Fruit fly (Drosophila melanogaster) whole organism, embryonic: Measurements from ENCODE around the gene CG32313.
A peak's percentile ranks its signal among the peaks of the same experiment; 100 is the strongest.

Source experiments
- Adf1 ChIP-seq: fragments of 200-800 bp; sonication (Bioruptor generic); IDR thresholded peaks from 2 replicates; pipeline ENCODE4 v1.3.6; 2022; ENCODE audit warnings: missing biosample characterization, missing genetic modification characterization
- Aef1 ChIP-seq: fragments of 200-800 bp; sonication (Bioruptor generic); IDR thresholded peaks from 3 replicates; pipeline ENCODE4 v1.3.6; 2022; ENCODE audit warnings: missing biosample characterization, missing genetic modification characterization
- B-H1 ChIP-seq: fragments of 200-800 bp; sonication (Bioruptor generic); IDR thresholded peaks from 3 replicates; pipeline ENCODE4 v1.3.6; 2022; ENCODE audit warnings: missing biosample characterization, missing genetic modification characterization
- BtbVII ChIP-seq: fragments of 200-800 bp; sonication (Bioruptor generic); optimal IDR thresholded peaks from 3 replicates; lab custom pipeline; 2017; ENCODE audit warnings: missing biosample characterization, mild to moderate bottlenecking, missing genetic modification characterization
- CG10147 ChIP-seq: fragments of 200-800 bp; sonication (Bioruptor generic); optimal IDR thresholded peaks from 2 replicates; lab custom pipeline; 2019; ENCODE audit warnings: missing biosample characterization, mild to moderate bottlenecking, missing genetic modification characterization, moderate library complexity
- CG10209 ChIP-seq: fragments of 200-800 bp; sonication (Bioruptor generic); optimal IDR thresholded peaks from 3 replicates; lab custom pipeline; 2017; ENCODE audit warnings: missing biosample characterization, mild to moderate bottlenecking, missing genetic modification characterization, missing genetic modification reagents
- CG10654 ChIP-seq: fragments of 200-800 bp; sonication (Bioruptor generic); optimal IDR thresholded peaks from 2 replicates; lab custom pipeline; 2016; ENCODE audit warnings: missing biosample characterization, missing genetic modification characterization
- CG11695 ChIP-seq: fragments of 200-800 bp; sonication (Bioruptor generic); IDR thresholded peaks from 3 replicates; pipeline ENCODE4 v1.3.6; 2022; ENCODE audit warnings: missing biosample characterization, missing genetic modification characterization
- CG12071 ChIP-seq: fragments of 200-800 bp; sonication (Bioruptor generic); optimal IDR thresholded peaks from 3 replicates; lab custom pipeline; 2018; ENCODE audit warnings: missing biosample characterization, mild to moderate bottlenecking, missing genetic modification characterization
- CG12659 ChIP-seq: fragments of 200-800 bp; sonication (Bioruptor generic); optimal IDR thresholded peaks from 3 replicates; lab custom pipeline; 2017; ENCODE audit warnings: mild to moderate bottlenecking, missing biosample characterization, missing genetic modification reagents, missing genetic modification characterization
- CG1603 ChIP-seq: fragments of 200-800 bp; sonication (Bioruptor generic); optimal IDR thresholded peaks from 2 replicates; lab custom pipeline; 2019; ENCODE audit warnings: missing biosample characterization, mild to moderate bottlenecking, missing genetic modification characterization, moderate library complexity
- CG17568 ChIP-seq: fragments of 200-800 bp; sonication (Bioruptor generic); optimal IDR thresholded peaks from 2 replicates; lab custom pipeline; 2018; ENCODE audit warnings: missing biosample characterization, mild to moderate bottlenecking, missing genetic modification characterization, moderate library complexity
- CG1832 ChIP-seq: fragments of 200-800 bp; sonication (Bioruptor generic); optimal IDR thresholded peaks from 2 replicates; lab custom pipeline; 2017; ENCODE audit warnings: missing biosample characterization, mild to moderate bottlenecking, missing genetic modification characterization, inconsistent platforms
- CG2199 ChIP-seq: fragments of 200-800 bp; sonication (Bioruptor generic); IDR thresholded peaks from 3 replicates; pipeline ENCODE4 v1.3.6; 2022; ENCODE audit warnings: missing biosample characterization, missing genetic modification characterization
- CG2202 ChIP-seq: fragments of 200-800 bp; sonication (Bioruptor generic); optimal IDR thresholded peaks from 2 replicates; lab custom pipeline; 2018; ENCODE audit warnings: missing biosample characterization, mild to moderate bottlenecking, missing genetic modification characterization
- CG2678 ChIP-seq: fragments of 200-800 bp; sonication (Bioruptor generic); optimal IDR thresholded peaks from 3 replicates; lab custom pipeline; 2019; ENCODE audit warnings: missing biosample characterization, mild to moderate bottlenecking, missing genetic modification characterization, moderate library complexity
- CG30403 ChIP-seq: fragments of 200-800 bp; sonication (Bioruptor generic); optimal IDR thresholded peaks from 3 replicates; lab custom pipeline; 2016; ENCODE audit warnings: missing biosample characterization, missing genetic modification characterization
- CG31224 ChIP-seq: fragments of 200-800 bp; sonication (Bioruptor generic); IDR thresholded peaks from 2 replicates; pipeline ENCODE4 v1.3.6; 2022; ENCODE audit warnings: missing biosample characterization, missing genetic modification characterization
- CG32532 ChIP-seq: fragments of 200-800 bp; sonication (Bioruptor generic); IDR thresholded peaks from 2 replicates; pipeline ENCODE4 v1.3.6; 2022; ENCODE audit warnings: missing biosample characterization, missing genetic modification characterization
- CG6689 ChIP-seq: fragments of 200-800 bp; sonication (Bioruptor generic); IDR thresholded peaks from 2 replicates; pipeline ENCODE4 v1.3.6; 2022; ENCODE audit warnings: missing biosample characterization, missing genetic modification characterization
- CG6765 ChIP-seq: fragments of 200-800 bp; sonication (Bioruptor generic); optimal IDR thresholded peaks from 3 replicates; lab custom pipeline; 2017; ENCODE audit warnings: missing biosample characterization, mild to moderate bottlenecking, missing genetic modification characterization
- CG9727 ChIP-seq: fragments of 200-800 bp; sonication (Bioruptor generic); optimal IDR thresholded peaks from 3 replicates; lab custom pipeline; 2017; ENCODE audit warnings: missing biosample characterization, mild to moderate bottlenecking, missing genetic modification characterization
- CTCF ChIP-seq: fragments of 200-800 bp; sonication (Bioruptor generic); optimal IDR thresholded peaks from 2 replicates; lab custom pipeline; 2017; ENCODE audit warnings: missing biosample characterization, mild to moderate bottlenecking, missing genetic modification characterization, moderate library complexity
- Dip2 ChIP-seq: fragments of 200-800 bp; sonication (Bioruptor generic); IDR thresholded peaks from 2 replicates; pipeline ENCODE4 v1.3.6; 2022; ENCODE audit warnings: missing biosample characterization, missing genetic modification characterization
- Dref ChIP-seq: fragments of 200-800 bp; sonication (Bioruptor generic); IDR thresholded peaks from 2 replicates; pipeline ENCODE4 v1.3.6; 2022; ENCODE audit warnings: missing biosample characterization, missing genetic modification characterization
- Drgx ChIP-seq: fragments of 200-800 bp; sonication (Bioruptor generic); IDR thresholded peaks from 2 replicates; pipeline ENCODE4 v1.3.6; 2022; ENCODE audit warnings: missing biosample characterization, missing genetic modification characterization
- Hmx ChIP-seq: fragments of 200-800 bp; sonication (Bioruptor generic); optimal IDR thresholded peaks from 2 replicates; lab custom pipeline; 2016; ENCODE audit warnings: missing biosample characterization, missing genetic modification characterization
- Hr3 ChIP-seq: fragments of 200-800 bp; sonication (Bioruptor generic); optimal IDR thresholded peaks from 3 replicates; lab custom pipeline; 2016; ENCODE audit warnings: missing biosample characterization, missing genetic modification characterization
- Jarid2 ChIP-seq: fragments of 200-800 bp; sonication (Bioruptor generic); optimal IDR thresholded peaks from 3 replicates; lab custom pipeline; 2017; ENCODE audit warnings: mild to moderate bottlenecking, missing biosample characterization, missing genetic modification reagents, missing genetic modification characterization
- Mad ChIP-seq: fragments of 200-800 bp; sonication (Bioruptor generic); optimal IDR thresholded peaks from 2 replicates; lab custom pipeline; 2016; ENCODE audit warnings: missing biosample characterization, missing genetic modification characterization
- Mrtf ChIP-seq: fragments of 200-800 bp; sonication (Bioruptor generic); IDR thresholded peaks from 3 replicates; pipeline ENCODE4 v1.3.6; 2022; ENCODE audit warnings: missing biosample characterization, missing genetic modification characterization
- NFAT ChIP-seq: fragments of 200-800 bp; sonication (Bioruptor generic); IDR thresholded peaks from 2 replicates; pipeline ENCODE4 v1.3.6; 2022; ENCODE audit warnings: missing biosample characterization, missing genetic modification characterization
- Oli ChIP-seq: fragments of 200-800 bp; sonication (Bioruptor generic); optimal IDR thresholded peaks from 2 replicates; lab custom pipeline; 2018; ENCODE audit warnings: missing biosample characterization, mild to moderate bottlenecking, missing genetic modification characterization, moderate library complexity
- Opbp ChIP-seq: fragments of 200-800 bp; sonication (Bioruptor generic); IDR thresholded peaks from 3 replicates; pipeline ENCODE4 v1.3.6; 2022; ENCODE audit warnings: missing biosample characterization, missing genetic modification characterization; ENCODE audit not compliant: partially characterized antibody
- ap ChIP-seq: fragments of 200-800 bp; sonication (Bioruptor generic); IDR thresholded peaks from 2 replicates; pipeline ENCODE4 v1.3.6; 2022; ENCODE audit warnings: missing biosample characterization, missing genetic modification characterization
- ase ChIP-seq: fragments of 200-800 bp; sonication (Bioruptor generic); IDR thresholded peaks from 3 replicates; pipeline ENCODE4 v1.3.6; 2022; ENCODE audit warnings: missing biosample characterization, missing genetic modification characterization
- ash1 ChIP-seq: fragments of 200-800 bp; sonication (Bioruptor generic); optimal IDR thresholded peaks from 2 replicates; lab custom pipeline; 2018; ENCODE audit warnings: missing biosample characterization, mild to moderate bottlenecking, missing genetic modification characterization
- bab2 ChIP-seq: fragments of 200-800 bp; sonication (Bioruptor generic); optimal IDR thresholded peaks from 2 replicates; lab custom pipeline; 2016; ENCODE audit warnings: missing biosample characterization, missing genetic modification characterization
- chif ChIP-seq, 2 experiments: fragments of 200-800 bp; sonication (Bioruptor generic); optimal IDR thresholded peaks; 3 replicates each; lab custom pipeline; 2016; ENCODE audit warnings: missing biosample characterization in 2 of 2, missing genetic modification characterization in 2 of 2
- chm ChIP-seq: fragments of 200-800 bp; sonication (Bioruptor generic); IDR thresholded peaks from 2 replicates; pipeline ENCODE4 v1.3.6; 2022; ENCODE audit warnings: missing biosample characterization, missing genetic modification characterization
- exex ChIP-seq: fragments of 200-800 bp; sonication (Bioruptor generic); optimal IDR thresholded peaks from 4 replicates; lab custom pipeline; 2018; ENCODE audit warnings: missing biosample characterization, mild to moderate bottlenecking, missing genetic modification characterization, moderate library complexity
- ftz-f1 ChIP-seq: fragments of 200-800 bp; sonication (Bioruptor generic); optimal IDR thresholded peaks from 2 replicates; lab custom pipeline; 2016; ENCODE audit warnings: missing biosample characterization, missing genetic modification characterization
- gfzf ChIP-seq: fragments of 200-800 bp; sonication (Bioruptor generic); optimal IDR thresholded peaks from 2 replicates; lab custom pipeline; 2016; ENCODE audit warnings: missing biosample characterization, mild to moderate bottlenecking, missing genetic modification characterization, moderate library complexity
- lmd ChIP-seq: fragments of 200-800 bp; sonication (Bioruptor generic); IDR thresholded peaks from 2 replicates; pipeline ENCODE4 v1.3.6; 2022; ENCODE audit warnings: missing biosample characterization, missing genetic modification characterization
- pb ChIP-seq: fragments of 200-800 bp; sonication (Bioruptor generic); optimal IDR thresholded peaks from 3 replicates; lab custom pipeline; 2016; ENCODE audit warnings: missing biosample characterization, missing genetic modification characterization
- pnt ChIP-seq: fragments of 200-800 bp; sonication (Bioruptor generic); optimal IDR thresholded peaks from 3 replicates; lab custom pipeline; 2016; ENCODE audit warnings: missing biosample characterization, missing genetic modification characterization
- so ChIP-seq: fragments of 200-800 bp; sonication (Bioruptor generic); IDR thresholded peaks from 3 replicates; pipeline ENCODE4 v1.3.6; 2022; ENCODE audit warnings: missing biosample characterization, missing genetic modification characterization
- stc ChIP-seq: fragments of 200-800 bp; sonication (Bioruptor generic); IDR thresholded peaks from 2 replicates; pipeline ENCODE4 v1.3.6; 2022; ENCODE audit warnings: missing biosample characterization, missing genetic modification characterization
- sug ChIP-seq: fragments of 200-800 bp; optimal IDR thresholded peaks from 2 replicates; lab custom pipeline; 2019; ENCODE audit warnings: missing biosample characterization, mild to moderate bottlenecking, missing genetic modification characterization, moderate library complexity
- tgo ChIP-seq: fragments of 200-800 bp; sonication (Bioruptor generic); IDR thresholded peaks from 3 replicates; pipeline ENCODE4 v1.3.6; 2022; ENCODE audit warnings: missing biosample characterization, missing genetic modification characterization
- tx ChIP-seq: fragments of 200-800 bp; sonication (Bioruptor generic); optimal IDR thresholded peaks from 2 replicates; lab custom pipeline; 2016; ENCODE audit warnings: missing biosample characterization, missing genetic modification characterization

CG32313 gene

DNA sequence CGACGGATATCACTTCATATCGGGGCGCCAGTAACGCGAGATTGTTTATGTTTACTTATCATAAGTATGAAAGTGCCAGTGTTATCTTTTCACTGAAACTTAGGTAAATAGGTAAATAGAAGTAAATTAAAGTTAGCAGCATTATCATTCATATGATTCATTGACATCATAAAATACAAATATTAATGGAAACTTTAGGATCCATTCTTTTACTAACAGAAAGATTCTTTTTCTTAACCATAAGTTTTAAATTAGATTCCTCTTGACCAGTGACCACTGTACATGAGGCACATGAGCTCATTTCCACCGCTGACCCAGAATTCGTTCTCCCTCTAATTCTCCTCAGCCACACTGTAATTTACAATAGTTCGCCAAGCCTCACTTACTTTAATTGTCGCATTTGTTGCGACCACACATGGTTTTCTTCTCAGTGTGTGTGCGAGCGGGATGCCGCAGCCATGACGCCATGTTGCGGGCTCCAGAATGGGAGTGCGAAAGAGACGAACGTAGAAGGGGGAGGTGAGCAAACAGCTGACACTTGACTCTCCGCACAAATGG lies 32.9 kb upstream of the CG32313 start (continued):
- TF ChIP-seq Dip2 (GFP tag; lab: Robert Waterston, UW) (no peak), exex (peak; percentile 51), CG12659 (GFP tag; lab: Kevin White, UChicago) (peak; percentile 31), Dref (GFP tag; lab: Robert Waterston, UW) (0 out of 2 replicates have a peak, but pooled peaks have one; percentile 4), sug (tag; lab: Kevin White, UChicago) (no peak), pnt (GFP tag; lab: Kevin White, UChicago) (peak; percentile 27), ap (GFP tag; lab: Robert Waterston, UW) (0 out of 2 replicates have a peak, but pooled peaks have one; percentile 24), Hmx (GFP tag; lab: Kevin White, UChicago) (no peak), Jarid2 (peak; percentile 57), bab2 (GFP tag; lab: Kevin White, UChicago) (peak; percentile 61), CG11695 (GFP tag; lab: Robert Waterston, UW) (0 out of 3 replicates have a peak, but pooled peaks have one; percentile 31), CG17568 (GFP tag; lab: Kevin White, UChicago) (peak; percentile 28), Adf1 (GFP tag; lab: Robert Waterston, UW) (no peak), CG10654 (GFP tag; lab: Kevin White, UChicago) (peak; percentile 24), CG2678 (peak; percentile 68), chif (GFP tag; optimal IDR thresholded peaks at IDR 0.05; lab: Kevin White, UChicago) (peak in 1 of 2 experiments; percentile 8), Aef1 (GFP tag; lab: Robert Waterston, UW) (0 out of 3 replicates have a peak, but pooled peaks have one; percentile 33), tx (no peak), so (GFP tag; lab: Robert Waterston, UW) (0 out of 3 replicates have a peak, but pooled peaks have one; percentile 6), CG2202 (tag; lab: Kevin White, UChicago) (no peak), ash1 (no peak), tgo (GFP tag; lab: Robert Waterston, UW) (peak; percentile 41; the same call in 1 of the 3 replicates), gfzf (GFP tag; lab: Kevin White, UChicago) (no peak), NFAT (GFP tag; lab: Robert Waterston, UW) (peak; percentile 39; the same call in 1 of the 2 replicates), pb (GFP tag; lab: Kevin White, UChicago) (peak; percentile 16), Oli (tag; lab: Kevin White, UChicago) (peak; percentile 3), Drgx (GFP tag; lab: Robert Waterston, UW) (peak; percentile 9; the same call in 1 of the 2 replicates), Mrtf (GFP tag; lab: Robert Waterston, UW) (0 out of 3 replicates have a peak, but pooled peaks have one; percentile 36), CG32532 (GFP tag; lab: Robert Waterston, UW) (0 out of 2 replicates have a peak, but pooled peaks have one; percentile 37), CG1832 (GFP tag; lab: Kevin White, UChicago) (peak; percentile 54), B-H1 (GFP tag; lab: Robert Waterston, UW) (no peak), CG10209 (GFP tag; lab: Kevin White, UChicago) (peak; percentile 15), chm (GFP tag; lab: Robert Waterston, UW) (no peak), Opbp (GFP tag; lab: Robert Waterston, UW) (no peak), CG31224 (GFP tag; lab: Robert Waterston, UW) (0 out of 2 replicates have a peak, but pooled peaks have one; percentile 7), CG12071 (GFP tag; lab: Kevin White, UChicago) (peak; percentile 14), Mad (GFP tag; lab: Kevin White, UChicago) (no peak), CG6689 (GFP tag; lab: Robert Waterston, UW) (peak; percentile 45; the same call in 1 of the 2 replicates), Hr3 (GFP tag; lab: Kevin White, UChicago) (peak; percentile 12), ase (GFP tag; lab: Robert Waterston, UW) (peak; percentile 24; the same call in 1 of the 3 replicates), ftz-f1 (GFP tag; lab: Kevin White, UChicago) (peak; percentile 2), CG2199 (GFP tag; lab: Robert Waterston, UW) (no peak), CG9727 (GFP tag; lab: Kevin White, UChicago) (peak; percentile 45), lmd (GFP tag; lab: Robert Waterston, UW) (peak; percentile 50), BtbVII (GFP tag; lab: Kevin White, UChicago) (peak; percentile 69), CG10147 (GFP tag; lab: Kevin White, UChicago) (peak; percentile 1), CG1603 (tag; lab: Kevin White, UChicago) (peak; percentile 24), CG6765 (GFP tag; lab: Kevin White, UChicago) (peak; percentile 1), CTCF (GFP tag; lab: Kevin White, UChicago) (peak; percentile 47), stc (GFP tag; lab: Robert Waterston, UW) (no peak), CG30403 (peak; percentile 16)
